Fruit fly (Drosophila melanogaster) whole organism, wandering third instar larva: Measurements from ENCODE around the gene CG42759.

Experiments used
- CG32264 ChIP-seq: fragments of 200-800 bp; sonication (Bioruptor generic); optimal IDR thresholded peaks from 2 replicates; lab custom pipeline; 2016; ENCODE audit warnings: missing biosample characterization, missing genetic modification characterization
- Jra ChIP-seq: sonication (Bioruptor generic); optimal IDR thresholded peaks from 2 replicates; lab custom pipeline; 2016; ENCODE audit warnings: missing biosample characterization, missing genetic modification characterization
- Mio ChIP-seq: sonication (Bioruptor generic); optimal IDR thresholded peaks from 2 replicates; lab custom pipeline; 2016; ENCODE audit warnings: missing biosample characterization, missing genetic modification characterization
- Vsx2 ChIP-seq: fragments of 200-300, 225-300 bp; sonication (Bioruptor generic); optimal IDR thresholded peaks from 2 replicates; lab custom pipeline; 2018; ENCODE audit warnings: missing biosample characterization, missing genetic modification characterization; ENCODE audit not compliant: partially characterized antibody
- dl ChIP-seq, 2 experiments: fragments of 175-275, 200-275 bp in 1 of 2; fragments of 200-275 bp in 1 of 2; sonication (Bioruptor generic); optimal IDR thresholded peaks; lab custom pipeline; 2018; ENCODE audit warnings: mild to moderate bottlenecking in 2 of 2, missing biosample characterization in 2 of 2, missing genetic modification characterization in 2 of 2, moderate library complexity in 2 of 2; ENCODE audit not compliant: partially characterized antibody in 2 of 2, insufficient read depth in 1 of 2
- dmrt93B ChIP-seq: fragments of 200-800 bp; sonication (Bioruptor generic); optimal IDR thresholded peaks from 2 replicates; lab custom pipeline; 2018; ENCODE audit warnings: missing biosample characterization, mild to moderate bottlenecking, missing genetic modification characterization
- dsf ChIP-seq: sonication (Bioruptor generic); optimal IDR thresholded peaks from 2 replicates; lab custom pipeline; 2016; ENCODE audit warnings: missing biosample characterization, missing genetic modification characterization, borderline replicate concordance
- rgr ChIP-seq: fragments of 200-800 bp; sonication (Bioruptor generic); optimal IDR thresholded peaks from 3 replicates; lab custom pipeline; 2016; ENCODE audit warnings: missing biosample characterization, mild to moderate bottlenecking, missing genetic modification characterization
- woc ChIP-seq: sonication (Bioruptor generic); optimal IDR thresholded peaks from 2 replicates; lab custom pipeline; 2016; ENCODE audit warnings: missing biosample characterization, mild to moderate bottlenecking, missing genetic modification characterization

dm6 chr3R:10125477-10125876, 17.4 kb upstream of the CG42759 start, which contains the start of gene knk:
- TF ChIP-seq Vsx2 (GFP tag; lab: Kevin White, UChicago) (peak; percentile 56), rgr (GFP tag; lab: Kevin White, UChicago) (no peak), CG32264 (no peak), dmrt93B (GFP tag; lab: Kevin White, UChicago) (no peak), dl (GFP tag; optimal IDR thresholded peaks at IDR 0.05; lab: Kevin White, UChicago; ENCODE audit: insufficient read depth in 1 of 2, partially characterized antibody in 2 of 2) (peak in 1 of 2 experiments; percentile 47), dsf (GFP tag; lab: Kevin White, UChicago) (no peak), woc (GFP tag; lab: Kevin White, UChicago) (peak; percentile 10), Jra (GFP tag; lab: Kevin White, UChicago) (no peak), Mio (GFP tag; lab: Kevin White, UChicago) (no peak)
